ENCODE assay signal across 5 fruit fly cellular contexts in the genomic region with DNA sequence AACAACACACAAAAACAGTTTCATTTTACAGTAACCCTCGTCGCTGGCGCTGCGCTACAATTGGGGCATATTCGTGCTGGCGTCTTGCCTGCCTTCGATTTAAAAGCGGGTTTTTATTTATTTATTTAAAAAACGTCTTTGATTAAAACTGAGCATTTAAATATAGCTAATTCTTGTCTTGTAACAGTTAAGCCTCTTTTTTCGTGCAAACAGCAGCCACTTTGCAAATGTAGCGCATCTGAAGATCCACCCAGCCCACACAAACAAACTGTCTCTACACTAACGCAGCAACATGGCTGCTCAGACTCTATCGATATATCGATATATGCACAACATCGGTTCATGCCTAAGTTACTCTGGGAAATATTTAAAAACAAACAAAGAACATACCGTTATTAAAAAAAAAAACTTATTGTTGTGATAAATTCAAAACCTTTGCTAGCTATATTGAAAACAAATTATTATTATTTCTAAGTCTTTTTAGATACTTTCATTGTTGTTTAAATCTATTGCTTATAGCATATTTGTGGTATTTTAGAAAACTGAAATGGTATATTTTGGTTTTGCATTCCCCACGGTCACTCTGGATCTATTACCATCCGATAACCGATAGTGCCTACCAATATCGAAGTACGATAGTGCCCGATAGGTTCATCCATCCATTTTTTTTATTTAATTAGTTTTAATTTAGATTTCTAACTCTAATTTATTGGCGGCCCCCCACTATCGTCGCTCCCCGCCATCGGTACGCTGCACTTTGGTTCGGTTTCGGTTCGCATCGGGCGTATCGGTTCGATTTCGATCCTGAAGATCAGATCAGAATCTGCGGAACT.
A peak's percentile ranks its signal among the peaks of the same experiment; 100 is the strongest.
TF ChIP-seq lines count a peak whose summit lies in the region.

A gene (minus strand): TSS at position 287 of the 833 bp plus-strand sequence.
A gene (plus strand): TSS at position 615 of the 833 bp plus-strand sequence.

- peak; percentile 21 for TF ChIP-seq CTCF in whole organism, embryonic (GFP tag; optimal IDR thresholded peaks at IDR 0.05; lab: Kevin White, UChicago)

TF ChIP-seq in whole organism, adult, 20 proteins besides CTCF, POLR2A, EP300 and RAD21 (continues in another document):
- peak; percentile 89 for TF ChIP-seq CG11617 (GFP tag; optimal IDR thresholded peaks at IDR 0.05; lab: Kevin White, UChicago)
- no peak for TF ChIP-seq cnc (optimal IDR thresholded peaks at IDR 0.05; lab: Kevin White, UChicago)
- peak; percentile 10 for TF ChIP-seq cic (GFP tag; optimal IDR thresholded peaks at IDR 0.05; lab: Kevin White, UChicago)
- TF ChIP-seq kay (GFP tag; lab: Kevin White, UChicago; ENCODE audit: borderline replicate concordance) = peak; percentile 20
- TF ChIP-seq tj (GFP tag; optimal IDR thresholded peaks at IDR 0.05; lab: Kevin White, UChicago) = peak; percentile 77
- TF ChIP-seq Crg-1 (GFP tag; optimal IDR thresholded peaks at IDR 0.05; lab: Kevin White, UChicago) = peak; percentile 81
- peak; percentile 91 for TF ChIP-seq toe (GFP tag; optimal IDR thresholded peaks at IDR 0.05; lab: Kevin White, UChicago)
- TF ChIP-seq bab1 (GFP tag; optimal IDR thresholded peaks at IDR 0.05; lab: Kevin White, UChicago) = peak; percentile 96
- TF ChIP-seq Hr96 (GFP tag; optimal IDR thresholded peaks at IDR 0.05; lab: Kevin White, UChicago) = no peak
- peak; percentile 79 for TF ChIP-seq CG14711 (tag; optimal IDR thresholded peaks at IDR 0.05; lab: Kevin White, UChicago)
- peak; percentile 74 for TF ChIP-seq CG7045 (GFP tag; optimal IDR thresholded peaks at IDR 0.05; lab: Kevin White, UChicago)
- peak; percentile 12 for TF ChIP-seq Clk (GFP tag; optimal IDR thresholded peaks at IDR 0.05; lab: Kevin White, UChicago)
- peak; percentile 77 for TF ChIP-seq CG33017 (tag; optimal IDR thresholded peaks at IDR 0.05; lab: Kevin White, UChicago)
- peak; percentile 74 for TF ChIP-seq CG12768 (GFP tag; optimal IDR thresholded peaks at IDR 0.05; lab: Kevin White, UChicago)
- TF ChIP-seq CG1620 (GFP tag; optimal IDR thresholded peaks at IDR 0.05; lab: Kevin White, UChicago) = peak; percentile 98
- TF ChIP-seq pad (GFP tag; optimal IDR thresholded peaks at IDR 0.05; lab: Kevin White, UChicago) = peak; percentile 76

TF ChIP-seq in whole organism, embryonic, 481 proteins besides CTCF, POLR2A, EP300 and RAD21 (continues in another document):
- TF ChIP-seq fu2 (GFP tag; optimal IDR thresholded peaks at IDR 0.05; lab: Kevin White, UChicago) (peak; percentile 87), CG17829 (tag; optimal IDR thresholded peaks at IDR 0.05; lab: Kevin White, UChicago) (peak; percentile 87), CG33557 (GFP tag; optimal IDR thresholded peaks at IDR 0.05; lab: Kevin White, UChicago) (peak; percentile 80), CG4707 (GFP tag; optimal IDR thresholded peaks at IDR 0.05; lab: Kevin White, UChicago) (peak; percentile 59), CG13296 (GFP tag; optimal IDR thresholded peaks at IDR 0.05; lab: Kevin White, UChicago) (peak; percentile 87), chn (GFP tag; optimal IDR thresholded peaks at IDR 0.05; lab: Kevin White, UChicago) (peak; percentile 93), CG5180 (GFP tag; optimal IDR thresholded peaks at IDR 0.05; lab: Kevin White, UChicago) (peak; percentile 54), dm (GFP tag; optimal IDR thresholded peaks at IDR 0.05; lab: Kevin White, UChicago) (peak; percentile 77), pfk (GFP tag; optimal IDR thresholded peaks at IDR 0.05; lab: Kevin White, UChicago) (peak; percentile 10), CG18262 (tag; optimal IDR thresholded peaks at IDR 0.05; lab: Kevin White, UChicago) (peak; percentile 84), CG8765 (GFP tag; IDR thresholded peaks at IDR 0.05; lab: Robert Waterston, UW) (peak; percentile 91), C15 (GFP tag; IDR thresholded peaks at IDR 0.05; lab: Robert Waterston, UW) (peak; percentile 70; the same call in 1 of the 3 replicates), Adf1 (GFP tag; IDR thresholded peaks at IDR 0.05; lab: Robert Waterston, UW) (peak; percentile 61), Ssrp (tag; optimal IDR thresholded peaks at IDR 0.05; lab: Kevin White, UChicago) (peak; percentile 77), lola (GFP tag; optimal IDR thresholded peaks at IDR 0.05; lab: Kevin White, UChicago) (peak in 1 of 3 experiments; percentile 70), Atf-2 (GFP tag; optimal IDR thresholded peaks at IDR 0.05; lab: Kevin White, UChicago) (peak; percentile 71)

TF ChIP-seq in whole organism, prepupa, 60 proteins besides CTCF, POLR2A, EP300 and RAD21 (continues in another document):
- TF ChIP-seq CG16779 (tag; optimal IDR thresholded peaks at IDR 0.05; lab: Kevin White, UChicago) = peak; percentile 59
- peak; percentile 80 for TF ChIP-seq vri (GFP tag; optimal IDR thresholded peaks at IDR 0.05; lab: Kevin White, UChicago)
- TF ChIP-seq CG6792 (GFP tag; optimal IDR thresholded peaks at IDR 0.05; lab: Kevin White, UChicago) = peak; percentile 87
- peak; percentile 84 for TF ChIP-seq net (GFP tag; optimal IDR thresholded peaks at IDR 0.05; lab: Kevin White, UChicago)
- peak; percentile 70 for TF ChIP-seq Eip93F (GFP tag; optimal IDR thresholded peaks at IDR 0.05; lab: Kevin White, UChicago)
- peak; percentile 75 for TF ChIP-seq CG6808 (GFP tag; optimal IDR thresholded peaks at IDR 0.05; lab: Kevin White, UChicago)
- TF ChIP-seq dsx (GFP tag; optimal IDR thresholded peaks at IDR 0.05; lab: Kevin White, UChicago; ENCODE audit: poor library complexity, severe bottlenecking) = peak; percentile 73
- TF ChIP-seq CG8319 (GFP tag; optimal IDR thresholded peaks at IDR 0.05; lab: Kevin White, UChicago) = peak; percentile 78
- peak; percentile 87 for TF ChIP-seq OdsH (GFP tag; optimal IDR thresholded peaks at IDR 0.05; lab: Kevin White, UChicago)
- TF ChIP-seq CG11902 (GFP tag; optimal IDR thresholded peaks at IDR 0.05; lab: Kevin White, UChicago) = peak; percentile 81
- TF ChIP-seq Blimp-1 (GFP tag; optimal IDR thresholded peaks at IDR 0.05; lab: Kevin White, UChicago) = peak; percentile 61
- TF ChIP-seq Sox102F (GFP tag; optimal IDR thresholded peaks at IDR 0.05; lab: Kevin White, UChicago) = peak; percentile 92
- peak; percentile 85 for TF ChIP-seq CG34406 (GFP tag; optimal IDR thresholded peaks at IDR 0.05; lab: Kevin White, UChicago)
- peak; percentile 87 for TF ChIP-seq acj6 (GFP tag; optimal IDR thresholded peaks at IDR 0.05; lab: Kevin White, UChicago)
- TF ChIP-seq Sox14 (GFP tag; optimal IDR thresholded peaks at IDR 0.05; lab: Kevin White, UChicago) = peak; percentile 91
- TF ChIP-seq esn (GFP tag; optimal IDR thresholded peaks at IDR 0.05; lab: Kevin White, UChicago) = peak; percentile 94

TF ChIP-seq in whole organism, pupa, 21 proteins besides CTCF, POLR2A, EP300 and RAD21 (continues in another document):
- TF ChIP-seq EcR (GFP tag; optimal IDR thresholded peaks at IDR 0.05; lab: Kevin White, UChicago) = no peak
- TF ChIP-seq CG32121 (GFP tag; IDR thresholded peaks at IDR 0.05; lab: Robert Waterston, UW) = peak; percentile 70
- peak; percentile 74 for TF ChIP-seq CG17806 (tag; optimal IDR thresholded peaks at IDR 0.05; lab: Kevin White, UChicago)
- TF ChIP-seq D1 (tag; optimal IDR thresholded peaks at IDR 0.05; lab: Kevin White, UChicago) = no peak
- TF ChIP-seq CG12605 (GFP tag; IDR thresholded peaks at IDR 0.05; lab: Robert Waterston, UW) = peak; percentile 85
- TF ChIP-seq CG13204 (GFP tag; optimal IDR thresholded peaks at IDR 0.05; lab: Kevin White, UChicago) = peak; percentile 41
- peak; percentile 71; the same call in 1 of the 2 replicates for TF ChIP-seq rn (GFP tag; IDR thresholded peaks at IDR 0.05; lab: Robert Waterston, UW)
- peak; percentile 87 for TF ChIP-seq Ets98B (GFP tag; IDR thresholded peaks at IDR 0.05; lab: Robert Waterston, UW)
- peak; percentile 92 for TF ChIP-seq CG4496 (GFP tag; IDR thresholded peaks at IDR 0.05; lab: Robert Waterston, UW)
- TF ChIP-seq Snoo (tag; optimal IDR thresholded peaks at IDR 0.05; lab: Kevin White, UChicago) = peak; percentile 79
- peak; percentile 90 for TF ChIP-seq Pif1B (GFP tag; optimal IDR thresholded peaks at IDR 0.05; lab: Kevin White, UChicago)
- TF ChIP-seq CG14655 (GFP tag; optimal IDR thresholded peaks at IDR 0.05; lab: Kevin White, UChicago) = no peak
- peak; percentile 82 for TF ChIP-seq CG15710 (tag; optimal IDR thresholded peaks at IDR 0.05; lab: Kevin White, UChicago)
- TF ChIP-seq gl (tag; optimal IDR thresholded peaks at IDR 0.05; lab: Kevin White, UChicago) = peak; percentile 54
- peak; percentile 81 for TF ChIP-seq CG8159 (tag; optimal IDR thresholded peaks at IDR 0.05; lab: Kevin White, UChicago)
- peak; percentile 73 for TF ChIP-seq CG34367 (tag; optimal IDR thresholded peaks at IDR 0.05; lab: Kevin White, UChicago)
- TF ChIP-seq CG10348 (GFP tag; IDR thresholded peaks at IDR 0.05; lab: Robert Waterston, UW) = peak; percentile 30; the same call in 1 of the 2 replicates

TF ChIP-seq in whole organism, wandering third instar larva, 38 proteins besides CTCF, POLR2A, EP300 and RAD21 (continues in another document):
- no peak for TF ChIP-seq Mio (GFP tag; optimal IDR thresholded peaks at IDR 0.05; lab: Kevin White, UChicago)
- peak; percentile 93 for TF ChIP-seq woc (GFP tag; optimal IDR thresholded peaks at IDR 0.05; lab: Kevin White, UChicago)
- no peak for TF ChIP-seq Dif (GFP tag; optimal IDR thresholded peaks at IDR 0.05; lab: Kevin White, UChicago; ENCODE audit: partially characterized antibody)
- peak; percentile 23 for TF ChIP-seq sage (GFP tag; optimal IDR thresholded peaks at IDR 0.05; lab: Kevin White, UChicago)
- no peak for TF ChIP-seq Rel (GFP tag; optimal IDR thresholded peaks at IDR 0.05; lab: Kevin White, UChicago)
- peak; percentile 74 for TF ChIP-seq Rel (tag; optimal IDR thresholded peaks at IDR 0.05; lab: Kevin White, UChicago)
- peak; percentile 74 for TF ChIP-seq psq (GFP tag; optimal IDR thresholded peaks at IDR 0.05; lab: Kevin White, UChicago)
- TF ChIP-seq foxo (GFP tag; optimal IDR thresholded peaks at IDR 0.05; lab: Kevin White, UChicago) = peak in 1 of 2 experiments; percentile 90
- TF ChIP-seq CG32264 (GFP tag; optimal IDR thresholded peaks at IDR 0.05; lab: Kevin White, UChicago) = peak; percentile 60
- peak; percentile 84 for TF ChIP-seq Myc (optimal IDR thresholded peaks at IDR 0.05; lab: Kevin White, UChicago)
- TF ChIP-seq Hnf4 (GFP tag; optimal IDR thresholded peaks at IDR 0.05; lab: Kevin White, UChicago) = peak; percentile 86
- TF ChIP-seq jim (GFP tag; optimal IDR thresholded peaks at IDR 0.05; lab: Kevin White, UChicago) = peak; percentile 8
- peak; percentile 71 for TF ChIP-seq dsf (GFP tag; optimal IDR thresholded peaks at IDR 0.05; lab: Kevin White, UChicago; ENCODE audit: borderline replicate concordance)
- no peak for TF ChIP-seq Vsx2 (GFP tag; optimal IDR thresholded peaks at IDR 0.05; lab: Kevin White, UChicago; ENCODE audit: partially characterized antibody)
- TF ChIP-seq lola (GFP tag; optimal IDR thresholded peaks at IDR 0.05; lab: Kevin White, UChicago) = no peak
- peak; percentile 85 for TF ChIP-seq Sp1 (GFP tag; optimal IDR thresholded peaks at IDR 0.05; lab: Kevin White, UChicago)
- TF ChIP-seq fru (GFP tag; optimal IDR thresholded peaks at IDR 0.05; lab: Kevin White, UChicago) = peak; percentile 88
- TF ChIP-seq N (GFP tag; optimal IDR thresholded peaks at IDR 0.05; lab: Kevin White, UChicago) = no peak
- peak; percentile 86 for TF ChIP-seq ey (GFP tag; optimal IDR thresholded peaks at IDR 0.05; lab: Kevin White, UChicago)
